Fruit fly (Drosophila melanogaster) whole organism, embryonic: ENCODE data around the gene Reg-2.

ENCODE experiments used
- Antp ChIP-seq: fragments of 200-800 bp; sonication (Bioruptor generic); optimal IDR thresholded peaks from 3 replicates; lab custom pipeline; 2016; ENCODE audit warnings: missing biosample characterization, missing genetic modification characterization
- Bgb ChIP-seq: fragments of 200-800 bp; sonication (Bioruptor generic); IDR thresholded peaks from 2 replicates; pipeline ENCODE4 v1.3.6; 2022; ENCODE audit warnings: missing biosample characterization, missing genetic modification characterization; ENCODE audit not compliant: partially characterized antibody
- CG10274 ChIP-seq: fragments of 200-800 bp; sonication (Bioruptor generic); optimal IDR thresholded peaks from 3 replicates; lab custom pipeline; 2017; ENCODE audit warnings: missing biosample characterization, mild to moderate bottlenecking, missing genetic modification characterization
- CG11696 ChIP-seq: fragments of 200-800 bp; sonication (Bioruptor generic); IDR thresholded peaks from 2 replicates; pipeline ENCODE4 v1.3.6; 2022; ENCODE audit warnings: missing biosample characterization, missing genetic modification characterization
- CG12104 ChIP-seq: fragments of 200-800 bp; sonication (Bioruptor generic); optimal IDR thresholded peaks from 3 replicates; lab custom pipeline; 2016; ENCODE audit warnings: missing biosample characterization, missing genetic modification characterization
- CG13775 ChIP-seq: fragments of 200-800 bp; sonication (Bioruptor generic); optimal IDR thresholded peaks from 3 replicates; lab custom pipeline; 2017; ENCODE audit warnings: missing biosample characterization, mild to moderate bottlenecking, missing genetic modification characterization
- CG14050 ChIP-seq: fragments of 200-800 bp; sonication (Bioruptor generic); IDR thresholded peaks from 3 replicates; pipeline ENCODE4 v1.3.6; 2022; ENCODE audit warnings: missing biosample characterization, missing genetic modification characterization
- CG18764 ChIP-seq: fragments of 200-800 bp; sonication (Bioruptor generic); optimal IDR thresholded peaks from 3 replicates; lab custom pipeline; 2016; ENCODE audit warnings: missing biosample characterization, missing genetic modification characterization
- CG32767 ChIP-seq: fragments of 200-800 bp; sonication (Bioruptor generic); IDR thresholded peaks from 2 replicates; pipeline ENCODE4 v1.3.6; 2022; ENCODE audit warnings: missing biosample characterization, missing genetic modification characterization
- CG32772 ChIP-seq: fragments of 200-800 bp; sonication (Bioruptor generic); IDR thresholded peaks from 2 replicates; pipeline ENCODE4 v1.3.6; 2022; ENCODE audit warnings: missing biosample characterization, missing genetic modification characterization
- CG42726 ChIP-seq: fragments of 200-800 bp; sonication (Bioruptor generic); IDR thresholded peaks from 2 replicates; pipeline ENCODE4 v1.3.6; 2022; ENCODE audit warnings: missing biosample characterization, missing genetic modification characterization; ENCODE audit not compliant: partially characterized antibody
- CG6791 ChIP-seq: fragments of 200-800 bp; sonication (Bioruptor generic); IDR thresholded peaks from 3 replicates; pipeline ENCODE4 v1.3.6; 2022; ENCODE audit warnings: missing biosample characterization, missing genetic modification characterization; ENCODE audit not compliant: partially characterized antibody
- CG7745 ChIP-seq: fragments of 200-800 bp; sonication (Bioruptor generic); optimal IDR thresholded peaks from 2 replicates; lab custom pipeline; 2018; ENCODE audit warnings: missing biosample characterization, mild to moderate bottlenecking, missing genetic modification characterization, moderate library complexity
- CG7963 ChIP-seq: fragments of 200-800 bp; sonication (Bioruptor generic); IDR thresholded peaks from 3 replicates; pipeline ENCODE4 v1.3.6; 2022; ENCODE audit warnings: missing biosample characterization, missing genetic modification characterization; ENCODE audit not compliant: partially characterized antibody
- CG8944 ChIP-seq: fragments of 200-800 bp; sonication (Bioruptor generic); optimal IDR thresholded peaks from 3 replicates; lab custom pipeline; 2016; ENCODE audit warnings: missing biosample characterization, missing genetic modification characterization
- CTCF ChIP-seq: fragments of 200-800 bp; sonication (Bioruptor generic); optimal IDR thresholded peaks from 2 replicates; lab custom pipeline; 2017; ENCODE audit warnings: missing biosample characterization, mild to moderate bottlenecking, missing genetic modification characterization, moderate library complexity
- Dll ChIP-seq: fragments of 200-800 bp; sonication (Bioruptor generic); IDR thresholded peaks from 4 replicates; pipeline ENCODE4 v1.3.6; 2022; ENCODE audit warnings: missing biosample characterization, missing genetic modification characterization; ENCODE audit not compliant: partially characterized antibody
- Doc2 ChIP-seq: fragments of 200-800 bp; sonication (Bioruptor generic); IDR thresholded peaks from 2 replicates; pipeline ENCODE4 v1.3.6; 2022; ENCODE audit warnings: missing biosample characterization, missing genetic modification characterization
- Elba2 ChIP-seq: fragments of 200-800 bp; sonication (Bioruptor generic); optimal IDR thresholded peaks from 3 replicates; lab custom pipeline; 2016; ENCODE audit warnings: missing biosample characterization, missing genetic modification characterization
- Fer1 ChIP-seq: fragments of 200-800 bp; sonication (Bioruptor generic); optimal IDR thresholded peaks from 2 replicates; lab custom pipeline; 2017; ENCODE audit warnings: missing biosample characterization, mild to moderate bottlenecking, missing genetic modification characterization
- Gug ChIP-seq: fragments of 200-800 bp; sonication (Bioruptor generic); IDR thresholded peaks from 4 replicates; pipeline ENCODE4 v1.3.6; 2022; ENCODE audit warnings: missing biosample characterization, missing genetic modification characterization
- HLH3B ChIP-seq: fragments of 200-800 bp; sonication (Bioruptor generic); IDR thresholded peaks from 2 replicates; pipeline ENCODE4 v1.3.6; 2022; ENCODE audit warnings: missing biosample characterization, missing genetic modification characterization
- HLHmδ ChIP-seq: fragments of 200-800 bp; sonication (Bioruptor generic); optimal IDR thresholded peaks from 2 replicates; lab custom pipeline; 2018; ENCODE audit warnings: missing biosample characterization, mild to moderate bottlenecking, missing genetic modification characterization, moderate library complexity
- Med ChIP-seq: fragments of 200-800 bp; sonication (Bioruptor generic); peaks from one replicate; lab custom pipeline; 2016; ENCODE audit warnings: missing biosample characterization, missing genetic modification characterization, mild to moderate bottlenecking, inconsistent platforms, moderate library complexity
- Rx ChIP-seq: fragments of 200-800 bp; sonication (Bioruptor generic); IDR thresholded peaks from 2 replicates; pipeline ENCODE4 v1.3.6; 2022; ENCODE audit warnings: missing biosample characterization, missing genetic modification characterization
- Taf1 ChIP-seq: fragments of 200-800 bp; sonication (Bioruptor generic); IDR thresholded peaks from 2 replicates; pipeline ENCODE4 v1.3.6; 2022; ENCODE audit warnings: missing biosample characterization, missing genetic modification characterization
- Vsx1 ChIP-seq: fragments of 200-800 bp; sonication (Bioruptor generic); optimal IDR thresholded peaks from 2 replicates; lab custom pipeline; 2017; ENCODE audit warnings: missing biosample characterization, mild to moderate bottlenecking, missing genetic modification characterization, missing genetic modification reagents
- YL-1 ChIP-seq: fragments of 200-800 bp; sonication (Bioruptor generic); optimal IDR thresholded peaks from 3 replicates; lab custom pipeline; 2017; ENCODE audit warnings: missing biosample characterization, mild to moderate bottlenecking, missing genetic modification characterization
- ap ChIP-seq: fragments of 200-800 bp; sonication (Bioruptor generic); IDR thresholded peaks from 2 replicates; pipeline ENCODE4 v1.3.6; 2022; ENCODE audit warnings: missing biosample characterization, missing genetic modification characterization
- ash1 ChIP-seq: fragments of 200-800 bp; sonication (Bioruptor generic); optimal IDR thresholded peaks from 2 replicates; lab custom pipeline; 2018; ENCODE audit warnings: missing biosample characterization, mild to moderate bottlenecking, missing genetic modification characterization
- bsh ChIP-seq, 2 experiments: fragments of 200-800 bp; sonication (Bioruptor generic); optimal IDR thresholded peaks; 2 replicates each; lab custom pipeline; 2017 to 2018; ENCODE audit warnings: mild to moderate bottlenecking in 2 of 2, missing biosample characterization in 2 of 2, missing genetic modification characterization in 2 of 2, moderate library complexity in 1 of 2
- cas ChIP-seq: fragments of 200-800 bp; sonication (Bioruptor generic); IDR thresholded peaks from 2 replicates; pipeline ENCODE4 v1.3.6; 2022; ENCODE audit warnings: missing biosample characterization, missing genetic modification characterization
- cwo ChIP-seq: fragments of 200-800 bp; sonication (Bioruptor generic); optimal IDR thresholded peaks from 3 replicates; lab custom pipeline; 2017; ENCODE audit warnings: missing biosample characterization, missing genetic modification characterization, mild to moderate bottlenecking, moderate library complexity, missing genetic modification reagents
- dm ChIP-seq: fragments of 200-800 bp; sonication (Bioruptor generic); optimal IDR thresholded peaks from 3 replicates; lab custom pipeline; 2016; ENCODE audit warnings: missing biosample characterization, missing genetic modification characterization
- eyg ChIP-seq: fragments of 200-800 bp; sonication (Bioruptor generic); optimal IDR thresholded peaks from 3 replicates; lab custom pipeline; 2016; ENCODE audit warnings: missing biosample characterization, missing genetic modification characterization
- fd96Cb ChIP-seq: fragments of 200-800 bp; sonication (Bioruptor generic); optimal IDR thresholded peaks from 2 replicates; lab custom pipeline; 2018; ENCODE audit warnings: missing biosample characterization, mild to moderate bottlenecking, missing genetic modification characterization, moderate library complexity
- her ChIP-seq: fragments of 200-800 bp; sonication (Bioruptor generic); optimal IDR thresholded peaks from 2 replicates; lab custom pipeline; 2016; ENCODE audit warnings: missing biosample characterization, missing genetic modification characterization
- jigr1 ChIP-seq: fragments of 200-800 bp; sonication (Bioruptor generic); IDR thresholded peaks from 3 replicates; pipeline ENCODE4 v1.3.6; 2022; ENCODE audit warnings: missing biosample characterization, missing genetic modification characterization
- klu ChIP-seq: fragments of 200-800 bp; sonication (Bioruptor generic); IDR thresholded peaks from 2 replicates; pipeline ENCODE4 v1.3.6; 2022; ENCODE audit warnings: missing biosample characterization, missing genetic modification characterization
- nom ChIP-seq: fragments of 200-800 bp; sonication (Bioruptor generic); optimal IDR thresholded peaks from 2 replicates; lab custom pipeline; 2017; ENCODE audit warnings: missing biosample characterization, missing genetic modification characterization, mild to moderate bottlenecking, moderate library complexity, missing genetic modification reagents
- prd ChIP-seq, 3 experiments: fragments of >200 bp in 2 of 3; fragments of 200-800 bp in 1 of 3; sonication (Bioruptor generic) in 1 of 3; optimal IDR thresholded peaks in 2 of 3; IDR thresholded peaks in 1 of 3; 2 replicates in 2 of 3; 3 replicates in 1 of 3; pipeline versions ENCODE4 v1.3.6 to Lab custom; 2017 to 2022; ENCODE audit warnings: missing biosample characterization in 1 of 3, missing genetic modification characterization in 1 of 3
- sens-2 ChIP-seq: fragments of 200-800 bp; sonication (Bioruptor generic); IDR thresholded peaks from 2 replicates; pipeline ENCODE4 v1.3.6; 2022; ENCODE audit warnings: missing biosample characterization, missing genetic modification characterization
- sim ChIP-seq: fragments of 200-800 bp; sonication (Bioruptor generic); IDR thresholded peaks from 2 replicates; pipeline ENCODE4 v1.3.6; 2022; ENCODE audit warnings: missing biosample characterization, missing genetic modification characterization
- ssp ChIP-seq: fragments of 200-800 bp; sonication (Bioruptor generic); IDR thresholded peaks from 2 replicates; pipeline ENCODE4 v1.3.6; 2022; ENCODE audit warnings: missing biosample characterization, missing genetic modification characterization
- trem ChIP-seq: fragments of 200-800 bp; optimal IDR thresholded peaks from 3 replicates; lab custom pipeline; 2019; ENCODE audit warnings: missing biosample characterization, mild to moderate bottlenecking, missing genetic modification characterization, moderate library complexity
- tx ChIP-seq: fragments of 200-800 bp; sonication (Bioruptor generic); optimal IDR thresholded peaks from 2 replicates; lab custom pipeline; 2016; ENCODE audit warnings: missing biosample characterization, missing genetic modification characterization
- usp ChIP-seq: fragments of >200 bp; optimal IDR thresholded peaks from 2 replicates; lab custom pipeline; 2017; ENCODE audit warnings: missing biosample characterization, missing genetic modification characterization
- zen2 ChIP-seq: fragments of 200-800 bp; sonication (Bioruptor generic); IDR thresholded peaks from 3 replicates; pipeline ENCODE4 v1.3.6; 2022; ENCODE audit warnings: missing biosample characterization, missing genetic modification characterization; ENCODE audit not compliant: partially characterized antibody

Gene Reg-2

dm6 chr3L:611639-612611 lies 5.6 kb upstream of the Reg-2 start (continued):
- TF ChIP-seq CG42726 (GFP tag; lab: Robert Waterston, UW) (0 out of 2 replicates have a peak, but pooled peaks have one; percentile 39), CG32772 (GFP tag; lab: Robert Waterston, UW) (peak; percentile 79), ash1 (GFP tag; lab: Kevin White, UChicago) (no peak), CG32767 (peak; percentile 59; the same call in 1 of the 2 replicates), CG10274 (GFP tag; lab: Kevin White, UChicago) (peak; percentile 61), HLH3B (GFP tag; lab: Robert Waterston, UW) (peak; percentile 49), prd (optimal IDR thresholded peaks at IDR 0.05; lab: Kevin White, UChicago) (no peak), prd (GFP tag; IDR thresholded peaks at IDR 0.05; lab: Robert Waterston, UW) (peak; percentile 75), Taf1 (GFP tag; lab: Robert Waterston, UW) (peak; percentile 48; the same call in 1 of the 2 replicates), CG13775 (GFP tag; lab: Kevin White, UChicago) (peak; percentile 71), CG8944 (GFP tag; lab: Kevin White, UChicago) (peak; percentile 64), CG12104 (GFP tag; lab: Kevin White, UChicago) (peak; percentile 60), Doc2 (GFP tag; lab: Robert Waterston, UW) (peak; percentile 27; the same call in 1 of the 2 replicates), ssp (GFP tag; lab: Robert Waterston, UW) (peak; percentile 52), CG7963 (GFP tag; lab: Robert Waterston, UW) (no peak), Med (GFP tag; lab: Kevin White, UChicago) (peak; percentile 97), sim (GFP tag; lab: Robert Waterston, UW) (0 out of 2 replicates have a peak, but pooled peaks have one; percentile 31), Gug (GFP tag; lab: Robert Waterston, UW) (peak; percentile 54; the same call in 2 of the 4 replicates), Fer1 (GFP tag; lab: Kevin White, UChicago) (peak; percentile 74), CG11696 (no peak), tx (GFP tag; lab: Kevin White, UChicago) (no peak), CG7745 (no peak), bsh (GFP tag; optimal IDR thresholded peaks at IDR 0.05; lab: Kevin White, UChicago) (peak; percentile 40 to 66), ap (GFP tag; lab: Robert Waterston, UW) (peak; percentile 67), CTCF (no peak), eyg (GFP tag; lab: Kevin White, UChicago) (peak; percentile 12), Rx (peak; percentile 77), klu (peak; percentile 55), YL-1 (peak; percentile 4), cwo (peak; percentile 51), dm (GFP tag; lab: Kevin White, UChicago) (peak; percentile 45), CG18764 (GFP tag; lab: Kevin White, UChicago) (no peak), trem (peak; percentile 18), Vsx1 (GFP tag; lab: Kevin White, UChicago) (peak; percentile 64), sens-2 (GFP tag; lab: Robert Waterston, UW) (peak; percentile 47; the same call in 1 of the 2 replicates), Dll (GFP tag; lab: Robert Waterston, UW) (no peak), CG6791 (no peak), jigr1 (GFP tag; lab: Robert Waterston, UW) (no peak), Elba2 (GFP tag; lab: Kevin White, UChicago) (no peak), Bgb (no peak), CG14050 (GFP tag; lab: Robert Waterston, UW) (peak; percentile 76), nom (GFP tag; lab: Kevin White, UChicago) (peak; percentile 8), zen2 (GFP tag; lab: Robert Waterston, UW) (no peak), Antp (GFP tag; lab: Kevin White, UChicago) (peak; percentile 72), HLHmδ (GFP tag; lab: Kevin White, UChicago) (peak; percentile 54), cas (peak; percentile 66; the same call in 1 of the 2 replicates), usp (GFP tag; lab: Kevin White, UChicago) (no peak), fd96Cb (peak; percentile 29), her (peak; percentile 70)
